Fruit fly (Drosophila melanogaster) whole organism, embryonic: ENCODE measurements around the gene CG32099.

Source experiments
- Abd-B ChIP-seq: fragments of 200-800 bp; sonication (Bioruptor generic); optimal IDR thresholded peaks from 2 replicates; lab custom pipeline; 2018; ENCODE audit warnings: missing biosample characterization, mild to moderate bottlenecking, missing genetic modification characterization, moderate library complexity
- Atf3 ChIP-seq: fragments of 200-800 bp; sonication (Bioruptor generic); optimal IDR thresholded peaks from 3 replicates; lab custom pipeline; 2016; ENCODE audit warnings: missing biosample characterization, missing genetic modification characterization
- B-H2 ChIP-seq: fragments of 200-800 bp; sonication (Bioruptor generic); optimal IDR thresholded peaks from 2 replicates; lab custom pipeline; 2018; ENCODE audit warnings: missing biosample characterization, mild to moderate bottlenecking, missing genetic modification characterization
- CG10431 ChIP-seq: fragments of 200-800 bp; sonication (Bioruptor generic); optimal IDR thresholded peaks from 3 replicates; lab custom pipeline; 2018; ENCODE audit warnings: missing biosample characterization, mild to moderate bottlenecking, missing genetic modification characterization
- CG13424 ChIP-seq: fragments of 200-800 bp; sonication (Bioruptor generic); optimal IDR thresholded peaks from 2 replicates; lab custom pipeline; 2019; ENCODE audit warnings: missing biosample characterization, mild to moderate bottlenecking, missing genetic modification characterization, moderate library complexity
- CG14014 ChIP-seq: fragments of 200-800 bp; sonication (Bioruptor generic); IDR thresholded peaks from 2 replicates; pipeline ENCODE4 v1.3.6; 2022; ENCODE audit warnings: missing biosample characterization, missing genetic modification characterization
- CG14710 ChIP-seq: fragments of 200-800 bp; sonication (Bioruptor generic); optimal IDR thresholded peaks from 3 replicates; lab custom pipeline; 2019; ENCODE audit warnings: missing biosample characterization, mild to moderate bottlenecking, missing genetic modification characterization, moderate library complexity
- CG15479 ChIP-seq: fragments of 200-800 bp; sonication (Bioruptor generic); optimal IDR thresholded peaks from 3 replicates; lab custom pipeline; 2019; ENCODE audit warnings: missing biosample characterization, mild to moderate bottlenecking, missing genetic modification characterization, moderate library complexity
- CG17328 ChIP-seq: fragments of 200-800 bp; sonication (Bioruptor generic); IDR thresholded peaks from 2 replicates; pipeline ENCODE4 v1.3.6; 2022; ENCODE audit warnings: missing biosample characterization, missing genetic modification characterization
- CG17568 ChIP-seq: fragments of 200-800 bp; sonication (Bioruptor generic); optimal IDR thresholded peaks from 2 replicates; lab custom pipeline; 2018; ENCODE audit warnings: missing biosample characterization, mild to moderate bottlenecking, missing genetic modification characterization, moderate library complexity
- CG18262 ChIP-seq: fragments of 200-800 bp; optimal IDR thresholded peaks from 3 replicates; lab custom pipeline; 2019; ENCODE audit warnings: missing biosample characterization, mild to moderate bottlenecking, missing genetic modification characterization, moderate library complexity
- CG2875 ChIP-seq: fragments of 200-800 bp; sonication (Bioruptor generic); optimal IDR thresholded peaks from 2 replicates; lab custom pipeline; 2017; ENCODE audit warnings: missing biosample characterization, mild to moderate bottlenecking, missing genetic modification characterization, missing genetic modification reagents
- CG30403 ChIP-seq: fragments of 200-800 bp; sonication (Bioruptor generic); optimal IDR thresholded peaks from 3 replicates; lab custom pipeline; 2016; ENCODE audit warnings: missing biosample characterization, missing genetic modification characterization
- CG31441 ChIP-seq: fragments of 200-800 bp; sonication (Bioruptor generic); IDR thresholded peaks from 2 replicates; pipeline ENCODE4 v1.3.6; 2022; ENCODE audit warnings: missing biosample characterization, missing genetic modification characterization
- CG32772 ChIP-seq: fragments of 200-800 bp; sonication (Bioruptor generic); IDR thresholded peaks from 2 replicates; pipeline ENCODE4 v1.3.6; 2022; ENCODE audit warnings: missing biosample characterization, missing genetic modification characterization
- CG34376 ChIP-seq: fragments of 200-800 bp; sonication (Bioruptor generic); optimal IDR thresholded peaks from 2 replicates; lab custom pipeline; 2018; ENCODE audit warnings: missing biosample characterization, mild to moderate bottlenecking, missing genetic modification characterization
- CG4707 ChIP-seq: fragments of 200-800 bp; sonication (Bioruptor generic); optimal IDR thresholded peaks from 2 replicates; lab custom pipeline; 2018; ENCODE audit warnings: missing biosample characterization, mild to moderate bottlenecking, missing genetic modification characterization, moderate library complexity
- CG4820 ChIP-seq: fragments of 200-800 bp; sonication (Bioruptor generic); optimal IDR thresholded peaks from 3 replicates; lab custom pipeline; 2016; ENCODE audit warnings: missing biosample characterization, missing genetic modification characterization
- CG6654 ChIP-seq: fragments of 200-800 bp; sonication (Bioruptor generic); optimal IDR thresholded peaks from 2 replicates; lab custom pipeline; 2017; ENCODE audit warnings: missing biosample characterization, mild to moderate bottlenecking, missing genetic modification characterization
- CG6683 ChIP-seq: fragments of 200-800 bp; sonication (Bioruptor generic); optimal IDR thresholded peaks from 2 replicates; lab custom pipeline; 2017; ENCODE audit warnings: missing biosample characterization, mild to moderate bottlenecking, missing genetic modification characterization, missing genetic modification reagents
- CG9609 ChIP-seq: fragments of 200-800 bp; sonication (Bioruptor generic); optimal IDR thresholded peaks from 3 replicates; lab custom pipeline; 2016; ENCODE audit warnings: missing biosample characterization, missing genetic modification characterization
- CG9817 ChIP-seq: fragments of 200-800 bp; sonication (Bioruptor generic); optimal IDR thresholded peaks from 2 replicates; lab custom pipeline; 2018; ENCODE audit warnings: missing biosample characterization, mild to moderate bottlenecking, missing genetic modification characterization, moderate library complexity
- Chrac-16 ChIP-seq: fragments of 200-800 bp; sonication (Bioruptor generic); optimal IDR thresholded peaks from 3 replicates; lab custom pipeline; 2016; ENCODE audit warnings: missing biosample characterization, missing genetic modification characterization
- HLH54F ChIP-seq: fragments of 200-800 bp; sonication (Bioruptor generic); optimal IDR thresholded peaks from 3 replicates; lab custom pipeline; 2016; ENCODE audit warnings: missing biosample characterization, missing genetic modification characterization
- Lpt ChIP-seq: fragments of >200 bp; optimal IDR thresholded peaks from 2 replicates; lab custom pipeline; 2018; ENCODE audit warnings: missing biosample characterization, missing genetic modification characterization
- Mad ChIP-seq: fragments of 200-800 bp; sonication (Bioruptor generic); optimal IDR thresholded peaks from 2 replicates; lab custom pipeline; 2016; ENCODE audit warnings: missing biosample characterization, missing genetic modification characterization
- Nf-YC ChIP-seq: fragments of 200-800 bp; optimal IDR thresholded peaks from 3 replicates; lab custom pipeline; 2019; ENCODE audit warnings: missing biosample characterization, mild to moderate bottlenecking, missing genetic modification characterization, moderate library complexity
- Optix ChIP-seq: fragments of 200-800 bp; sonication (Bioruptor generic); IDR thresholded peaks from 3 replicates; pipeline ENCODE4 v1.3.6; 2022; ENCODE audit warnings: missing biosample characterization, missing genetic modification characterization
- ash1 ChIP-seq: fragments of 200-800 bp; sonication (Bioruptor generic); optimal IDR thresholded peaks from 2 replicates; lab custom pipeline; 2018; ENCODE audit warnings: missing biosample characterization, mild to moderate bottlenecking, missing genetic modification characterization
- bbx ChIP-seq: fragments of 200-800 bp; sonication (Bioruptor generic); IDR thresholded peaks from 2 replicates; pipeline ENCODE4 v1.3.6; 2022; ENCODE audit warnings: missing biosample characterization, missing genetic modification characterization; ENCODE audit not compliant: partially characterized antibody
- bcd ChIP-seq: fragments of 200-800 bp; sonication (Bioruptor generic); optimal IDR thresholded peaks from 2 replicates; lab custom pipeline; 2017; ENCODE audit warnings: missing biosample characterization, mild to moderate bottlenecking, missing genetic modification characterization
- cato ChIP-seq: fragments of 200-800 bp; sonication (Bioruptor generic); optimal IDR thresholded peaks from 2 replicates; lab custom pipeline; 2016; ENCODE audit warnings: missing biosample characterization, missing genetic modification characterization, borderline replicate concordance
- cg ChIP-seq: fragments of 200-800 bp; sonication (Bioruptor generic); optimal IDR thresholded peaks from 3 replicates; lab custom pipeline; 2019; ENCODE audit warnings: missing biosample characterization, mild to moderate bottlenecking, missing genetic modification characterization, moderate library complexity
- chinmo ChIP-seq: fragments of 200-800 bp; sonication (Bioruptor generic); IDR thresholded peaks from 4 replicates; pipeline ENCODE4 v1.3.6; 2022; ENCODE audit warnings: missing biosample characterization, missing genetic modification characterization; ENCODE audit not compliant: partially characterized antibody
- croc ChIP-seq: fragments of 200-800 bp; sonication (Bioruptor generic); conservative IDR thresholded peaks from 3 replicates; pipeline ENCODE4 v1.3.6; 2022; ENCODE audit warnings: missing biosample characterization, missing genetic modification characterization
- cwo ChIP-seq: fragments of 200-800 bp; sonication (Bioruptor generic); optimal IDR thresholded peaks from 3 replicates; lab custom pipeline; 2017; ENCODE audit warnings: missing biosample characterization, missing genetic modification characterization, mild to moderate bottlenecking, moderate library complexity, missing genetic modification reagents
- fd102C ChIP-seq: fragments of 200-800 bp; sonication (Bioruptor generic); optimal IDR thresholded peaks from 2 replicates; lab custom pipeline; 2018; ENCODE audit warnings: missing biosample characterization, mild to moderate bottlenecking, missing genetic modification characterization, moderate library complexity
- fd3F ChIP-seq: fragments of 200-800 bp; sonication (Bioruptor generic); optimal IDR thresholded peaks from 2 replicates; lab custom pipeline; 2018; ENCODE audit warnings: missing biosample characterization, mild to moderate bottlenecking, missing genetic modification characterization, moderate library complexity
- gcm ChIP-seq: fragments of 200-800 bp; sonication (Bioruptor generic); optimal IDR thresholded peaks from 2 replicates; lab custom pipeline; 2019; ENCODE audit warnings: missing biosample characterization, mild to moderate bottlenecking, missing genetic modification characterization, moderate library complexity
- gcm2 ChIP-seq: fragments of 200-800 bp; sonication (Bioruptor generic); optimal IDR thresholded peaks from 2 replicates; lab custom pipeline; 2016; ENCODE audit warnings: missing biosample characterization, missing genetic modification characterization
- inv ChIP-seq: fragments of 200-800 bp; sonication (Bioruptor generic); IDR thresholded peaks from 2 replicates; pipeline ENCODE4 v1.3.6; 2022; ENCODE audit warnings: missing biosample characterization, missing genetic modification characterization; ENCODE audit not compliant: partially characterized antibody
- klu ChIP-seq: fragments of 200-800 bp; sonication (Bioruptor generic); IDR thresholded peaks from 2 replicates; pipeline ENCODE4 v1.3.6; 2022; ENCODE audit warnings: missing biosample characterization, missing genetic modification characterization
- lilli ChIP-seq: fragments of 200-800 bp; sonication (Bioruptor generic); optimal IDR thresholded peaks from 3 replicates; lab custom pipeline; 2016; ENCODE audit warnings: missing biosample characterization, missing genetic modification characterization
- nau ChIP-seq: fragments of 200-800 bp; sonication (Bioruptor generic); optimal IDR thresholded peaks from 3 replicates; lab custom pipeline; 2017; ENCODE audit warnings: missing biosample characterization, mild to moderate bottlenecking, missing genetic modification characterization, missing genetic modification reagents
- oc ChIP-seq: fragments of 200-800 bp; sonication (Bioruptor generic); optimal IDR thresholded peaks from 2 replicates; lab custom pipeline; 2018; ENCODE audit warnings: missing biosample characterization, mild to moderate bottlenecking, missing genetic modification characterization, moderate library complexity
- p53 ChIP-seq: fragments of 200-800 bp; sonication (Bioruptor generic); optimal IDR thresholded peaks from 2 replicates; lab custom pipeline; 2016; ENCODE audit warnings: missing biosample characterization, missing genetic modification characterization
- pita ChIP-seq: fragments of 200-800 bp; sonication (Bioruptor generic); optimal IDR thresholded peaks from 2 replicates; lab custom pipeline; 2017; ENCODE audit warnings: missing biosample characterization, mild to moderate bottlenecking, missing genetic modification characterization
- sob ChIP-seq: fragments of 200-800 bp; sonication (Bioruptor generic); IDR thresholded peaks from 2 replicates; pipeline ENCODE4 v1.3.6; 2022; ENCODE audit warnings: missing biosample characterization, missing genetic modification characterization
- sug ChIP-seq: fragments of 200-800 bp; optimal IDR thresholded peaks from 2 replicates; lab custom pipeline; 2019; ENCODE audit warnings: missing biosample characterization, mild to moderate bottlenecking, missing genetic modification characterization, moderate library complexity
- vvl ChIP-seq: fragments of 200-800 bp; sonication (Bioruptor generic); IDR thresholded peaks from 2 replicates; pipeline ENCODE4 v1.3.6; 2022; ENCODE audit warnings: missing biosample characterization, missing genetic modification characterization

Gene CG32099

DNA sequence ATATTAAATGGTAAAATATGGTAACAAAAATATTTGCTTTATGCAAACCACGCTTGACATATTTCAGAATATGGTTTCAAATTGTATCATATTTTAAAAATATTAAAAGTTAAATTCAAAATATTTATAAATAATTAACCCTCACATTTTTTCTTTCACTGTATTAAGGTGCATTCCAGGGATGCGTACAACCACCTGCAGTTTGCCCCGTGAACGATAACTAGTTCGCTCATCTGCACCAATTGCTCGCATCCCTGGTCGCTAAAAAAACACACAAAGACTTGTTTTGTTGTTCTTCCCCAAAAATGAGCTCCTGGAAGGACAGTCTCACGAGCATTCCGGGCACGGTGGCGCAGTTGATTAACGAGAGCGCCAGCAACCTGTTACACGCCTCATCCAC lies 17.2 kb upstream of the CG32099 start, which contains the start of gene DEF8 (continued):
- TF ChIP-seq CG18262 (tag; lab: Kevin White, UChicago): peak; percentile 90
- no peak; the same call in 1 of the 2 replicates for TF ChIP-seq inv (GFP tag; lab: Robert Waterston, UW)
- peak; percentile 73 for TF ChIP-seq Nf-YC
- TF ChIP-seq bbx (GFP tag; lab: Robert Waterston, UW): 0 out of 2 replicates have a peak, but pooled peaks have one; percentile 26
- TF ChIP-seq CG15479: no peak
- TF ChIP-seq nau (GFP tag; lab: Kevin White, UChicago): no peak
- TF ChIP-seq CG14710 (tag; lab: Kevin White, UChicago): peak; percentile 92
- TF ChIP-seq CG17568 (GFP tag; lab: Kevin White, UChicago): no peak
- TF ChIP-seq chinmo (GFP tag; lab: Robert Waterston, UW): peak; percentile 90
- TF ChIP-seq cg (GFP tag; lab: Kevin White, UChicago): no peak
- TF ChIP-seq bcd (GFP tag; lab: Kevin White, UChicago): peak; percentile 78
- peak; percentile 79 for TF ChIP-seq Chrac-16 (GFP tag; lab: Kevin White, UChicago)
- peak; percentile 87 for TF ChIP-seq sob (GFP tag; lab: Robert Waterston, UW)
- TF ChIP-seq CG4820 (GFP tag; lab: Kevin White, UChicago): peak; percentile 71
- TF ChIP-seq CG4707: peak; percentile 63
- peak; percentile 28 for TF ChIP-seq HLH54F (GFP tag; lab: Kevin White, UChicago)
- peak; percentile 64 for TF ChIP-seq Mad (GFP tag; lab: Kevin White, UChicago)
- peak; percentile 11 for TF ChIP-seq ash1
- peak; percentile 74 for TF ChIP-seq cwo (GFP tag; lab: Kevin White, UChicago)
- TF ChIP-seq CG9817: peak; percentile 62
- no peak for TF ChIP-seq Lpt
- TF ChIP-seq vvl (GFP tag; lab: Robert Waterston, UW): peak; percentile 95
- TF ChIP-seq p53 (GFP tag; lab: Kevin White, UChicago): no peak
- peak; percentile 77 for TF ChIP-seq CG30403 (GFP tag; lab: Kevin White, UChicago)
- TF ChIP-seq CG34376 (GFP tag; lab: Kevin White, UChicago): peak; percentile 11
- peak; percentile 42 for TF ChIP-seq CG10431
- TF ChIP-seq B-H2 (GFP tag; lab: Kevin White, UChicago): no peak
- TF ChIP-seq CG14014 (GFP tag; lab: Robert Waterston, UW): peak; percentile 83
- TF ChIP-seq CG31441: peak; percentile 90
- peak; percentile 11 for TF ChIP-seq CG6654 (GFP tag; lab: Kevin White, UChicago)
- TF ChIP-seq CG32772: peak; percentile 87
- peak; percentile 58; the same call in 2 of the 3 replicates for TF ChIP-seq Optix (GFP tag; lab: Robert Waterston, UW)
- peak; percentile 81 for TF ChIP-seq gcm
- peak; percentile 76 for TF ChIP-seq lilli (GFP tag; lab: Kevin White, UChicago)
- TF ChIP-seq Abd-B (GFP tag; lab: Kevin White, UChicago): no peak
- TF ChIP-seq CG17328 (GFP tag; lab: Robert Waterston, UW): peak; percentile 93
- TF ChIP-seq pita (GFP tag; lab: Kevin White, UChicago): no peak
- TF ChIP-seq oc: peak; percentile 91
- TF ChIP-seq fd102C (GFP tag; lab: Kevin White, UChicago): no peak
- TF ChIP-seq gcm2 (GFP tag; lab: Kevin White, UChicago): no peak
- peak; percentile 56 for TF ChIP-seq CG2875
- TF ChIP-seq CG13424: peak; percentile 87
- peak; percentile 77 for TF ChIP-seq fd3F
- peak; percentile 71 for TF ChIP-seq CG6683 (GFP tag; lab: Kevin White, UChicago)
- TF ChIP-seq Atf3 (GFP tag; lab: Kevin White, UChicago): peak; percentile 46
- peak; percentile 68 for TF ChIP-seq sug
- peak; percentile 29; the same call in 1 of the 2 replicates for TF ChIP-seq klu (GFP tag; lab: Robert Waterston, UW)
- peak; percentile 19 for TF ChIP-seq CG9609
- TF ChIP-seq croc (GFP tag; lab: Robert Waterston, UW): peak; percentile 69
- TF ChIP-seq cato (GFP tag; lab: Kevin White, UChicago): peak; percentile 64
